Fruit fly (Drosophila melanogaster) whole organism, embryonic: ENCODE results near the gene CG9626.

ENCODE experiments used
- ATbp ChIP-seq: fragments of 200-800 bp; sonication (Bioruptor generic); optimal IDR thresholded peaks from 2 replicates; lab custom pipeline; 2017; ENCODE audit warnings: missing biosample characterization, mild to moderate bottlenecking, missing genetic modification characterization, missing genetic modification reagents
- Atf3 ChIP-seq: fragments of 200-800 bp; sonication (Bioruptor generic); optimal IDR thresholded peaks from 3 replicates; lab custom pipeline; 2016; ENCODE audit warnings: missing biosample characterization, missing genetic modification characterization
- CG10366 ChIP-seq: fragments of 200-800 bp; sonication (Bioruptor generic); IDR thresholded peaks from 2 replicates; pipeline ENCODE4 v1.3.6; 2022; ENCODE audit warnings: missing biosample characterization, missing genetic modification characterization
- CG11093 ChIP-seq: fragments of 200-800 bp; sonication (Bioruptor generic); IDR thresholded peaks from 3 replicates; pipeline ENCODE4 v1.3.6; 2022; ENCODE audit warnings: missing biosample characterization, missing genetic modification characterization
- CG12942 ChIP-seq: fragments of 200-800 bp; sonication (Bioruptor generic); optimal IDR thresholded peaks from 3 replicates; lab custom pipeline; 2016; ENCODE audit warnings: missing biosample characterization, missing genetic modification characterization
- CG14667 ChIP-seq: fragments of 200-800 bp; sonication (Bioruptor generic); IDR thresholded peaks from 2 replicates; pipeline ENCODE4 v1.3.6; 2022; ENCODE audit warnings: missing biosample characterization, missing genetic modification characterization
- CG16815 ChIP-seq: fragments of 200-800 bp; sonication (Bioruptor generic); optimal IDR thresholded peaks from 3 replicates; lab custom pipeline; 2017; ENCODE audit warnings: missing biosample characterization, mild to moderate bottlenecking, missing genetic modification characterization
- CG17328 ChIP-seq: fragments of 200-800 bp; sonication (Bioruptor generic); IDR thresholded peaks from 2 replicates; pipeline ENCODE4 v1.3.6; 2022; ENCODE audit warnings: missing biosample characterization, missing genetic modification characterization
- CG17829 ChIP-seq: fragments of 200-800 bp; optimal IDR thresholded peaks from 2 replicates; lab custom pipeline; 2019; ENCODE audit warnings: missing biosample characterization, mild to moderate bottlenecking, missing genetic modification characterization, moderate library complexity
- CG1792 ChIP-seq: fragments of 200-800 bp; sonication (Bioruptor generic); optimal IDR thresholded peaks from 2 replicates; lab custom pipeline; 2016; ENCODE audit warnings: missing biosample characterization, missing genetic modification characterization
- CG18764 ChIP-seq: fragments of 200-800 bp; sonication (Bioruptor generic); optimal IDR thresholded peaks from 3 replicates; lab custom pipeline; 2016; ENCODE audit warnings: missing biosample characterization, missing genetic modification characterization
- CG32772 ChIP-seq: fragments of 200-800 bp; sonication (Bioruptor generic); IDR thresholded peaks from 2 replicates; pipeline ENCODE4 v1.3.6; 2022; ENCODE audit warnings: missing biosample characterization, missing genetic modification characterization
- CG34376 ChIP-seq: fragments of 200-800 bp; sonication (Bioruptor generic); optimal IDR thresholded peaks from 2 replicates; lab custom pipeline; 2018; ENCODE audit warnings: missing biosample characterization, mild to moderate bottlenecking, missing genetic modification characterization
- CG4282 ChIP-seq: fragments of 200-800 bp; sonication (Bioruptor generic); optimal IDR thresholded peaks from 2 replicates; lab custom pipeline; 2016; ENCODE audit warnings: missing biosample characterization, missing genetic modification characterization
- CG4617 ChIP-seq: fragments of 200-800 bp; sonication (Bioruptor generic); optimal IDR thresholded peaks from 3 replicates; lab custom pipeline; 2016; ENCODE audit warnings: missing biosample characterization, missing genetic modification characterization, borderline replicate concordance
- CG7786 ChIP-seq: fragments of 200-800 bp; sonication (Bioruptor generic); optimal IDR thresholded peaks from 2 replicates; lab custom pipeline; 2016; ENCODE audit warnings: missing biosample characterization, missing genetic modification characterization
- CG8290 ChIP-seq, 3 experiments: fragments of 200-800 bp; sonication (Bioruptor generic); optimal IDR thresholded peaks; 2 replicates each; lab custom pipeline; 2016 to 2019; ENCODE audit warnings: missing biosample characterization in 3 of 3, missing genetic modification characterization in 3 of 3, mild to moderate bottlenecking in 2 of 3, moderate library complexity in 1 of 3
- CG8944 ChIP-seq: fragments of 200-800 bp; sonication (Bioruptor generic); optimal IDR thresholded peaks from 3 replicates; lab custom pipeline; 2016; ENCODE audit warnings: missing biosample characterization, missing genetic modification characterization
- CG9437 ChIP-seq: fragments of 200-800 bp; sonication (Bioruptor generic); optimal IDR thresholded peaks from 2 replicates; lab custom pipeline; 2018; ENCODE audit warnings: missing biosample characterization, mild to moderate bottlenecking, missing genetic modification characterization
- CTCF ChIP-seq: fragments of 200-800 bp; sonication (Bioruptor generic); optimal IDR thresholded peaks from 2 replicates; lab custom pipeline; 2017; ENCODE audit warnings: missing biosample characterization, mild to moderate bottlenecking, missing genetic modification characterization, moderate library complexity
- Dp ChIP-seq: fragments of 200-800 bp; sonication (Bioruptor generic); optimal IDR thresholded peaks from 2 replicates; lab custom pipeline; 2018; ENCODE audit warnings: missing biosample characterization, mild to moderate bottlenecking, missing genetic modification characterization, moderate library complexity
- Elba2 ChIP-seq: fragments of 200-800 bp; sonication (Bioruptor generic); optimal IDR thresholded peaks from 3 replicates; lab custom pipeline; 2016; ENCODE audit warnings: missing biosample characterization, missing genetic modification characterization
- Ets65A ChIP-seq: fragments of 200-800 bp; sonication (Bioruptor generic); peaks from one replicate; lab custom pipeline; 2016; ENCODE audit warnings: missing biosample characterization, missing genetic modification characterization
- Hr3 ChIP-seq: fragments of 200-800 bp; sonication (Bioruptor generic); optimal IDR thresholded peaks from 3 replicates; lab custom pipeline; 2016; ENCODE audit warnings: missing biosample characterization, missing genetic modification characterization
- Lim3 ChIP-seq: fragments of 200-800 bp; sonication (Bioruptor generic); IDR thresholded peaks from 2 replicates; pipeline ENCODE4 v1.3.6; 2022; ENCODE audit warnings: missing biosample characterization, missing genetic modification characterization
- NC2α ChIP-seq: fragments of 200-800 bp; sonication (Bioruptor generic); optimal IDR thresholded peaks from 2 replicates; lab custom pipeline; 2016; ENCODE audit warnings: missing biosample characterization, missing genetic modification characterization
- Ravus ChIP-seq: fragments of 200-800 bp; sonication (Bioruptor generic); IDR thresholded peaks from 2 replicates; pipeline ENCODE4 v1.3.6; 2022; ENCODE audit warnings: missing biosample characterization, missing genetic modification characterization
- Sox102F ChIP-seq: fragments of 200-800 bp; sonication (Bioruptor generic); optimal IDR thresholded peaks from 2 replicates; lab custom pipeline; 2018; ENCODE audit warnings: missing biosample characterization, mild to moderate bottlenecking, missing genetic modification characterization, moderate library complexity
- Tbp ChIP-seq: fragments of >200 bp; optimal IDR thresholded peaks from 2 replicates; lab custom pipeline; 2018; ENCODE audit warnings: missing biosample characterization, missing genetic modification characterization
- ato ChIP-seq: fragments of 200-800 bp; sonication (Bioruptor generic); IDR thresholded peaks from 2 replicates; pipeline ENCODE4 v1.3.6; 2022; ENCODE audit warnings: missing biosample characterization, missing genetic modification characterization; ENCODE audit not compliant: partially characterized antibody
- cas ChIP-seq: fragments of 200-800 bp; sonication (Bioruptor generic); IDR thresholded peaks from 2 replicates; pipeline ENCODE4 v1.3.6; 2022; ENCODE audit warnings: missing biosample characterization, missing genetic modification characterization
- danr ChIP-seq: fragments of 200-800 bp; sonication (Bioruptor generic); IDR thresholded peaks from 2 replicates; pipeline ENCODE4 v1.3.6; 2022; ENCODE audit warnings: missing biosample characterization, missing genetic modification characterization
- exex ChIP-seq: fragments of 200-800 bp; sonication (Bioruptor generic); optimal IDR thresholded peaks from 4 replicates; lab custom pipeline; 2018; ENCODE audit warnings: missing biosample characterization, mild to moderate bottlenecking, missing genetic modification characterization, moderate library complexity
- ftz-f1 ChIP-seq: fragments of 200-800 bp; sonication (Bioruptor generic); optimal IDR thresholded peaks from 2 replicates; lab custom pipeline; 2016; ENCODE audit warnings: missing biosample characterization, missing genetic modification characterization
- gcm ChIP-seq: fragments of 200-800 bp; sonication (Bioruptor generic); optimal IDR thresholded peaks from 2 replicates; lab custom pipeline; 2019; ENCODE audit warnings: missing biosample characterization, mild to moderate bottlenecking, missing genetic modification characterization, moderate library complexity
- grn ChIP-seq: fragments of 200-800 bp; sonication (Bioruptor generic); optimal IDR thresholded peaks from 3 replicates; lab custom pipeline; 2017; ENCODE audit warnings: missing biosample characterization, missing genetic modification characterization
- ind ChIP-seq: fragments of 200-800 bp; sonication (Bioruptor generic); optimal IDR thresholded peaks from 3 replicates; lab custom pipeline; 2016; ENCODE audit warnings: missing biosample characterization, missing genetic modification characterization
- jing ChIP-seq: fragments of 200-800 bp; sonication (Bioruptor generic); optimal IDR thresholded peaks from 2 replicates; lab custom pipeline; 2018; ENCODE audit warnings: missing biosample characterization, mild to moderate bottlenecking, missing genetic modification characterization
- kah ChIP-seq: fragments of 200-800 bp; sonication (Bioruptor generic); optimal IDR thresholded peaks from 2 replicates; lab custom pipeline; 2018; ENCODE audit warnings: missing biosample characterization, mild to moderate bottlenecking, missing genetic modification characterization
- lov ChIP-seq, 2 experiments: fragments of 200-800 bp in 1 of 2; fragments of >200 bp in 1 of 2; sonication (Bioruptor generic) in 1 of 2; IDR thresholded peaks in 1 of 2; optimal IDR thresholded peaks in 1 of 2; 2 replicates in 1 of 2; 3 replicates in 1 of 2; pipeline versions ENCODE4 v1.3.6 to Lab custom; 2017 to 2022; ENCODE audit warnings: missing biosample characterization in 1 of 2, missing genetic modification characterization in 1 of 2
- mam ChIP-seq: fragments of 200-800 bp; sonication (Bioruptor generic); optimal IDR thresholded peaks from 3 replicates; lab custom pipeline; 2016; ENCODE audit warnings: missing biosample characterization, missing genetic modification characterization
- mld ChIP-seq: fragments of 200-800 bp; sonication (Bioruptor generic); IDR thresholded peaks from 3 replicates; pipeline ENCODE4 v1.3.6; 2022; ENCODE audit warnings: missing biosample characterization, missing genetic modification characterization; ENCODE audit not compliant: partially characterized antibody
- pfk ChIP-seq: fragments of 200-800 bp; sonication (Bioruptor generic); optimal IDR thresholded peaks from 2 replicates; lab custom pipeline; 2018; ENCODE audit warnings: missing biosample characterization, mild to moderate bottlenecking, missing genetic modification characterization, moderate library complexity
- pum ChIP-seq: fragments of 200-800 bp; sonication (Bioruptor generic); optimal IDR thresholded peaks from 2 replicates; lab custom pipeline; 2016; ENCODE audit warnings: missing biosample characterization, missing genetic modification characterization
- ro ChIP-seq: fragments of 200-800 bp; sonication (Bioruptor generic); IDR thresholded peaks from 2 replicates; pipeline ENCODE4 v1.3.6; 2022; ENCODE audit warnings: missing biosample characterization, missing genetic modification characterization
- shn ChIP-seq: fragments of 200-800 bp; sonication (Bioruptor generic); optimal IDR thresholded peaks from 3 replicates; lab custom pipeline; 2016; ENCODE audit warnings: missing biosample characterization, missing genetic modification characterization
- sim ChIP-seq: fragments of 200-800 bp; sonication (Bioruptor generic); IDR thresholded peaks from 2 replicates; pipeline ENCODE4 v1.3.6; 2022; ENCODE audit warnings: missing biosample characterization, missing genetic modification characterization
- slp2 ChIP-seq: fragments of 200-800 bp; sonication (Bioruptor generic); optimal IDR thresholded peaks from 2 replicates; lab custom pipeline; 2016; ENCODE audit warnings: missing biosample characterization, missing genetic modification characterization
- so ChIP-seq: fragments of 200-800 bp; sonication (Bioruptor generic); IDR thresholded peaks from 3 replicates; pipeline ENCODE4 v1.3.6; 2022; ENCODE audit warnings: missing biosample characterization, missing genetic modification characterization
- trh ChIP-seq: fragments of 200-800 bp; sonication (Bioruptor generic); optimal IDR thresholded peaks from 2 replicates; lab custom pipeline; 2016; ENCODE audit warnings: missing biosample characterization, missing genetic modification characterization
- z ChIP-seq: fragments of 200-800 bp; sonication (Bioruptor generic); IDR thresholded peaks from 3 replicates; pipeline ENCODE4 v1.3.6; 2022; ENCODE audit warnings: missing biosample characterization, missing genetic modification characterization

CG9626 gene

DNA sequence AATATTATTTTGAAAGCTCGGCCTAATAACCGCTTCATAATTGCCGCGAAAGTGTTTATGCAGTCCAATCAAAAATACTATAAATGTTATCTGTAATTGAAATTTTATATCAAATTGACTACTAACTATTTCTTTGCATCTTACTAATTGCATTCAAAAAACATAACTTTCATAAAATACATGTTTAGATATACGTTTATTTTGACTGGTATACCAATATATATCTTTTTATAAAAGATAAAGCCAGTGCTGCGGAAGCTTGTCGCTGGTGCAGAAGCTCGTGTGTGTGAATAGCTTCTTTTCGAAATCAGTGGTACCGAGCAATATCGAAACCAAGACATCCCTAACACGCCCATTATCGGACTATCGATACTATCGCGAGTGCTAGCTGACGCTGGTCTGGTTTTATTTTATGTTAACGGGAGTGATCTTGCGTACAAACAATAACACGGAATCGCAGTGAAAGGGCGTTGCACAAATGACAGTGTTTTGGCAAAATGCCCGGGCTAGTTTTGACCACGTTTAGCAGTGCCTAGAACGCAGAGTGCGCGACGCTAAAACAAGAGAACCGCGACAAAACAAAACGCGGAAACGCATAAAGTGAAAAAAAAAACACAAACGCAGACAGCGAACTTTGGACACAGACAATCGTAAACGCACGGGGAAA is 48.8 kb upstream of the CG9626 start, which contains the start of gene Atg13 (continued):
- TF ChIP-seq lov (optimal IDR thresholded peaks at IDR 0.05; lab: Kevin White, UChicago) (no peak), lov (GFP tag; IDR thresholded peaks at IDR 0.05; lab: Robert Waterston, UW) (no peak), CG17328 (GFP tag; lab: Robert Waterston, UW) (no peak), CG4282 (GFP tag; lab: Kevin White, UChicago) (no peak), shn (GFP tag; lab: Kevin White, UChicago) (no peak), NC2α (no peak), CTCF (no peak), CG16815 (GFP tag; lab: Kevin White, UChicago) (peak; percentile 32), Ravus (GFP tag; lab: Robert Waterston, UW) (no peak), so (GFP tag; lab: Robert Waterston, UW) (no peak), Elba2 (GFP tag; lab: Kevin White, UChicago) (no peak), CG8290 (GFP tag; optimal IDR thresholded peaks at IDR 0.05; lab: Kevin White, UChicago) (peak; percentile 40), CG8290 (tag; optimal IDR thresholded peaks at IDR 0.05; lab: Kevin White, UChicago) (peak in 1 of 2 experiments; percentile 23), danr (no peak), CG14667 (GFP tag; lab: Robert Waterston, UW) (no peak), Hr3 (GFP tag; lab: Kevin White, UChicago) (peak; percentile 35), ATbp (GFP tag; lab: Kevin White, UChicago) (no peak), kah (GFP tag; lab: Kevin White, UChicago) (peak; percentile 8), CG18764 (GFP tag; lab: Kevin White, UChicago) (no peak), CG7786 (GFP tag; lab: Kevin White, UChicago) (no peak), exex (no peak), cas (GFP tag; lab: Robert Waterston, UW) (no peak), ato (GFP tag; lab: Robert Waterston, UW) (peak; percentile 79), ftz-f1 (GFP tag; lab: Kevin White, UChicago) (no peak), ro (GFP tag; lab: Robert Waterston, UW) (no peak), Atf3 (peak; percentile 35), grn (GFP tag; lab: Kevin White, UChicago) (no peak), gcm (GFP tag; lab: Kevin White, UChicago) (no peak), Lim3 (GFP tag; lab: Robert Waterston, UW) (no peak), CG17829 (tag; lab: Kevin White, UChicago) (peak; percentile 24), mld (GFP tag; lab: Robert Waterston, UW) (peak; percentile 76; the same call in 2 of the 3 replicates), CG8944 (no peak), CG10366 (GFP tag; lab: Robert Waterston, UW) (no peak), CG32772 (GFP tag; lab: Robert Waterston, UW) (no peak), CG34376 (no peak), trh (GFP tag; lab: Kevin White, UChicago) (no peak), CG1792 (no peak), CG11093 (GFP tag; lab: Robert Waterston, UW) (no peak), CG12942 (GFP tag; lab: Kevin White, UChicago) (no peak), sim (GFP tag; lab: Robert Waterston, UW) (no peak), pfk (GFP tag; lab: Kevin White, UChicago) (no peak), pum (no peak), Ets65A (GFP tag; lab: Kevin White, UChicago) (peak; percentile 84), z (no peak), mam (GFP tag; lab: Kevin White, UChicago) (peak; percentile 5), CG4617 (GFP tag; lab: Kevin White, UChicago) (peak; percentile 51), slp2 (GFP tag; lab: Kevin White, UChicago) (no peak), CG9437 (GFP tag; lab: Kevin White, UChicago) (peak; percentile 96), Tbp (GFP tag; lab: Kevin White, UChicago) (no peak), ind (peak; percentile 22), Sox102F (no peak), Dp (GFP tag; lab: Kevin White, UChicago) (peak; percentile 51), jing (GFP tag; lab: Kevin White, UChicago) (no peak)
